Fruit fly (Drosophila melanogaster) whole organism, prepupa: ENCODE data around the gene Coq8.

Experiments
- CG10669 ChIP-seq: fragments of 200-800 bp; sonication (Bioruptor generic); optimal IDR thresholded peaks from 3 replicates; lab custom pipeline; 2018; ENCODE audit warnings: missing biosample characterization, mild to moderate bottlenecking, missing genetic modification characterization, moderate library complexity
- CG11294 ChIP-seq: fragments of 200-800 bp; sonication (Bioruptor generic); IDR thresholded peaks from 2 replicates; pipeline ENCODE4 v1.3.6; 2022; ENCODE audit warnings: missing biosample characterization, missing genetic modification characterization
- CG11762 ChIP-seq: fragments of 200-800 bp; sonication (Bioruptor generic); optimal IDR thresholded peaks from 3 replicates; lab custom pipeline; 2016; ENCODE audit warnings: missing biosample characterization, missing genetic modification characterization; ENCODE audit not compliant: insufficient read depth
- CG15336 ChIP-seq: fragments of 200-800 bp; sonication (Bioruptor generic); IDR thresholded peaks from 2 replicates; pipeline ENCODE4 v1.3.6; 2022; ENCODE audit warnings: missing biosample characterization, missing genetic modification characterization
- CG1621 ChIP-seq: fragments of 200-800 bp; sonication (Bioruptor generic); optimal IDR thresholded peaks from 3 replicates; lab custom pipeline; 2018; ENCODE audit warnings: missing biosample characterization, mild to moderate bottlenecking, missing genetic modification characterization
- CG16779 ChIP-seq: fragments of 200-800 bp; sonication (Bioruptor generic); optimal IDR thresholded peaks from 3 replicates; lab custom pipeline; 2017; ENCODE audit warnings: missing biosample characterization, mild to moderate bottlenecking, missing genetic modification characterization
- CG31627 ChIP-seq: fragments of 200-800 bp; sonication (Bioruptor generic); optimal IDR thresholded peaks from 3 replicates; lab custom pipeline; 2016; ENCODE audit warnings: missing biosample characterization, missing genetic modification characterization
- CG32006 ChIP-seq: fragments of 200-800 bp; sonication (Bioruptor generic); optimal IDR thresholded peaks from 3 replicates; lab custom pipeline; 2017; ENCODE audit warnings: missing biosample characterization, mild to moderate bottlenecking, missing genetic modification characterization
- CG34406 ChIP-seq: fragments of 200-800 bp; sonication (Bioruptor generic); optimal IDR thresholded peaks from 3 replicates; lab custom pipeline; 2016; ENCODE audit warnings: missing biosample characterization, missing genetic modification characterization
- CG3919 ChIP-seq: fragments of 200-800 bp; sonication (Bioruptor generic); optimal IDR thresholded peaks from 3 replicates; lab custom pipeline; 2016; ENCODE audit warnings: missing biosample characterization, missing genetic modification characterization
- CG4318 ChIP-seq: fragments of 200-800 bp; sonication (Bioruptor generic); optimal IDR thresholded peaks from 3 replicates; lab custom pipeline; 2017; ENCODE audit warnings: missing biosample characterization, mild to moderate bottlenecking, missing genetic modification characterization
- CG6163 ChIP-seq: fragments of 200-800 bp; sonication (Bioruptor generic); IDR thresholded peaks from 3 replicates; pipeline ENCODE4 v1.3.6; 2022; ENCODE audit warnings: missing biosample characterization, missing genetic modification characterization
- CG6792 ChIP-seq: fragments of 200-800 bp; sonication (Bioruptor generic); optimal IDR thresholded peaks from 3 replicates; lab custom pipeline; 2016; ENCODE audit warnings: missing biosample characterization, missing genetic modification characterization
- CG6808 ChIP-seq: fragments of 200-800 bp; sonication (Bioruptor generic); optimal IDR thresholded peaks from 3 replicates; lab custom pipeline; 2017; ENCODE audit warnings: missing biosample characterization, missing genetic modification characterization, mild to moderate bottlenecking, moderate library complexity, missing genetic modification reagents
- CG7368 ChIP-seq: fragments of 200-800 bp; sonication (Bioruptor generic); optimal IDR thresholded peaks from 3 replicates; lab custom pipeline; 2016; ENCODE audit warnings: missing biosample characterization, missing genetic modification characterization
- CG8319 ChIP-seq: fragments of 200-800 bp; sonication (Bioruptor generic); optimal IDR thresholded peaks from 3 replicates; lab custom pipeline; 2016; ENCODE audit warnings: missing biosample characterization, missing genetic modification characterization
- CG8632 ChIP-seq: fragments of 200-800 bp; sonication (Bioruptor generic); optimal IDR thresholded peaks from 3 replicates; lab custom pipeline; 2016; ENCODE audit warnings: missing biosample characterization, missing genetic modification characterization
- CG9139 ChIP-seq: fragments of 200-800 bp; sonication (Bioruptor generic); optimal IDR thresholded peaks from 3 replicates; lab custom pipeline; 2017; ENCODE audit warnings: missing biosample characterization, mild to moderate bottlenecking, missing genetic modification characterization
- Eip78C ChIP-seq: fragments of 200-800 bp; sonication (Bioruptor generic); peaks from one replicate; lab custom pipeline; 2016; ENCODE audit warnings: missing biosample characterization, missing genetic modification characterization
- Eip93F ChIP-seq: fragments of 200-800 bp; sonication (Bioruptor generic); optimal IDR thresholded peaks from 2 replicates; lab custom pipeline; 2016; ENCODE audit warnings: missing biosample characterization, mild to moderate bottlenecking, missing genetic modification characterization
- Gug ChIP-seq: fragments of 200-800 bp; sonication (Bioruptor generic); IDR thresholded peaks from 2 replicates; pipeline ENCODE4 v1.3.6; 2022; ENCODE audit warnings: missing biosample characterization, missing genetic modification characterization
- Hr39 ChIP-seq: fragments of 200-800 bp; sonication (Bioruptor generic); optimal IDR thresholded peaks from 2 replicates; lab custom pipeline; 2016; ENCODE audit warnings: missing biosample characterization, missing genetic modification characterization
- Lpt ChIP-seq: fragments of 200-800 bp; sonication (Bioruptor generic); optimal IDR thresholded peaks from 3 replicates; lab custom pipeline; 2016; ENCODE audit warnings: missing biosample characterization, missing genetic modification characterization
- Met ChIP-seq: fragments of 200-800 bp; sonication (Bioruptor generic); optimal IDR thresholded peaks from 3 replicates; lab custom pipeline; 2016; ENCODE audit warnings: missing biosample characterization, missing genetic modification characterization
- OdsH ChIP-seq: fragments of 200-800 bp; sonication (Bioruptor generic); optimal IDR thresholded peaks from 3 replicates; lab custom pipeline; 2016; ENCODE audit warnings: missing biosample characterization, missing genetic modification characterization
- Sox102F ChIP-seq: fragments of 200-800 bp; sonication (Bioruptor generic); optimal IDR thresholded peaks from 2 replicates; lab custom pipeline; 2016; ENCODE audit warnings: missing biosample characterization, mild to moderate bottlenecking, missing genetic modification characterization
- Sox14 ChIP-seq: fragments of 200-800 bp; sonication (Bioruptor generic); optimal IDR thresholded peaks from 3 replicates; lab custom pipeline; 2016; ENCODE audit warnings: missing biosample characterization, missing genetic modification characterization
- Sox15 ChIP-seq: fragments of 200-800 bp; sonication (Bioruptor generic); optimal IDR thresholded peaks from 3 replicates; lab custom pipeline; 2016; ENCODE audit warnings: missing biosample characterization, missing genetic modification characterization
- achi ChIP-seq: fragments of 200-800 bp; sonication (Bioruptor generic); optimal IDR thresholded peaks from 3 replicates; lab custom pipeline; 2016; ENCODE audit warnings: missing biosample characterization, missing genetic modification characterization
- cyc ChIP-seq: fragments of 200-800 bp; sonication (Bioruptor generic); optimal IDR thresholded peaks from 3 replicates; lab custom pipeline; 2016; ENCODE audit warnings: missing biosample characterization, missing genetic modification characterization
- dac ChIP-seq: fragments of 200-800 bp; sonication (Bioruptor generic); optimal IDR thresholded peaks from 2 replicates; lab custom pipeline; 2017; ENCODE audit warnings: missing biosample characterization, mild to moderate bottlenecking, missing genetic modification characterization
- eg ChIP-seq: fragments of 200-800 bp; sonication (Bioruptor generic); IDR thresholded peaks from 3 replicates; pipeline ENCODE4 v1.3.6; 2022; ENCODE audit warnings: missing biosample characterization, missing genetic modification characterization
- esn ChIP-seq: fragments of 200-800 bp; sonication (Bioruptor generic); optimal IDR thresholded peaks from 2 replicates; lab custom pipeline; 2016; ENCODE audit warnings: missing biosample characterization, mild to moderate bottlenecking, missing genetic modification characterization, moderate library complexity
- fd59A ChIP-seq: fragments of 200-800 bp; sonication (Bioruptor generic); optimal IDR thresholded peaks from 2 replicates; lab custom pipeline; 2017; ENCODE audit warnings: missing biosample characterization, mild to moderate bottlenecking, missing genetic modification characterization, missing genetic modification reagents
- fd85E ChIP-seq: fragments of 200-800 bp; sonication (Bioruptor generic); optimal IDR thresholded peaks from 3 replicates; lab custom pipeline; 2016; ENCODE audit warnings: missing biosample characterization, missing genetic modification characterization
- fkh ChIP-seq: fragments of 200-800 bp; sonication (Bioruptor generic); optimal IDR thresholded peaks from 3 replicates; lab custom pipeline; 2017; ENCODE audit warnings: missing biosample characterization, mild to moderate bottlenecking, missing genetic modification characterization, moderate library complexity
- lz ChIP-seq: fragments of 200-800 bp; sonication (Bioruptor generic); optimal IDR thresholded peaks from 3 replicates; lab custom pipeline; 2016; ENCODE audit warnings: missing biosample characterization, missing genetic modification characterization
- net ChIP-seq: fragments of 200-800 bp; sonication (Bioruptor generic); optimal IDR thresholded peaks from 3 replicates; lab custom pipeline; 2016; ENCODE audit warnings: missing biosample characterization, missing genetic modification characterization
- pdm3 ChIP-seq: fragments of 200-800 bp; sonication (Bioruptor generic); optimal IDR thresholded peaks from 3 replicates; lab custom pipeline; 2016; ENCODE audit warnings: missing biosample characterization, missing genetic modification characterization
- salr ChIP-seq, 2 experiments: fragments of 200-800 bp; sonication (Bioruptor generic); optimal IDR thresholded peaks; 3 replicates each; lab custom pipeline; 2016 to 2018; ENCODE audit warnings: missing biosample characterization in 2 of 2, missing genetic modification characterization in 2 of 2, mild to moderate bottlenecking in 1 of 2
- spab ChIP-seq: fragments of 200-800 bp; sonication (Bioruptor generic); optimal IDR thresholded peaks from 2 replicates; lab custom pipeline; 2017; ENCODE audit warnings: missing biosample characterization, mild to moderate bottlenecking, missing genetic modification characterization, missing genetic modification reagents
- ss ChIP-seq, 2 experiments: fragments of 200-800 bp; sonication (Bioruptor generic); optimal IDR thresholded peaks; 2 replicates in 1 of 2; 3 replicates in 1 of 2; lab custom pipeline; 2017 to 2018; ENCODE audit warnings: mild to moderate bottlenecking in 2 of 2, missing biosample characterization in 2 of 2, missing genetic modification characterization in 2 of 2, moderate library complexity in 1 of 2
- topi ChIP-seq: fragments of 200-800 bp; sonication (Bioruptor generic); optimal IDR thresholded peaks from 3 replicates; lab custom pipeline; 2016; ENCODE audit warnings: missing biosample characterization, missing genetic modification characterization
- vri ChIP-seq: fragments of 200-800 bp; sonication (Bioruptor generic); optimal IDR thresholded peaks from 3 replicates; lab custom pipeline; 2016; ENCODE audit warnings: missing biosample characterization, mild to moderate bottlenecking, missing genetic modification characterization

Coq8 gene

DNA sequence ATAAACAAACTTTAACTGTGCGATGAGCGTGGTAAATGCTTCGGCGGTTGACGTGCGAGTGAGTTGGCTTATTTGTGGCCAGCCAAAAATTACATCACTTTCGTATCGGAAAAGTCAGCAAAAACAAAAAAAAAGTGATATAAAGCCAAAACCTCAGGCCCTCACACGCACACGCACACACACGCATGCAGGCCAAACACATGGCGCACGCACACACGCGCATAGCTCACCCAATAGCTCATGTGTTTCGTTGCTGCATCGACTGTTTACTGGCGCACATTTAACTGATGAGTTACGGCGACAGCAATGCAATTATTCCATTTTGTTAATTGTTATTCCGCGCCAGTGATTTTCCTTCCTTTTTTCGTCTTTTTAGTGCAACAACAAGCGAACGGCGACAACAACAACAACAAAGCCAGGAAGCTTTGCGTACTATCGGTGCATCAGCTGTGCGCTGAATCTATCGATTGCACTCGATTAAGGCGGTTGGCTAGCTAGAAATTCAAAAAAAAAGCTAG lies 2.2 kb upstream of the Coq8 start, which contains the start of gene Flad1 (continued):
- TF ChIP-seq topi = no peak
- peak; percentile 12 to 30 for TF ChIP-seq ss (GFP tag; optimal IDR thresholded peaks at IDR 0.05; lab: Kevin White, UChicago)
- no peak for TF ChIP-seq CG4318 (GFP tag; lab: Kevin White, UChicago)
- no peak for TF ChIP-seq Eip93F (GFP tag; lab: Kevin White, UChicago)
- TF ChIP-seq fkh = peak; percentile 69
- no peak for TF ChIP-seq CG10669 (GFP tag; lab: Kevin White, UChicago)
- 0 out of 3 replicates have a peak, but pooled peaks have one; percentile 10 for TF ChIP-seq eg
- no peak for TF ChIP-seq OdsH (GFP tag; lab: Kevin White, UChicago)
- no peak for TF ChIP-seq CG11762 (GFP tag; lab: Kevin White, UChicago)
- TF ChIP-seq CG31627 (GFP tag; lab: Kevin White, UChicago) = no peak
- peak; percentile 29 for TF ChIP-seq Eip78C (GFP tag; lab: Kevin White, UChicago)
- TF ChIP-seq Sox14 (GFP tag; lab: Kevin White, UChicago) = no peak
- TF ChIP-seq pdm3 (GFP tag; lab: Kevin White, UChicago) = no peak
- no peak; the same call in 2 of the 3 replicates for TF ChIP-seq CG6163
- TF ChIP-seq Sox15 = no peak
- no peak for TF ChIP-seq CG32006 (GFP tag; lab: Kevin White, UChicago)
- no peak for TF ChIP-seq CG6792 (GFP tag; lab: Kevin White, UChicago)
- TF ChIP-seq spab = no peak
- TF ChIP-seq salr (GFP tag; optimal IDR thresholded peaks at IDR 0.05; lab: Kevin White, UChicago) = no peak

DNA sequence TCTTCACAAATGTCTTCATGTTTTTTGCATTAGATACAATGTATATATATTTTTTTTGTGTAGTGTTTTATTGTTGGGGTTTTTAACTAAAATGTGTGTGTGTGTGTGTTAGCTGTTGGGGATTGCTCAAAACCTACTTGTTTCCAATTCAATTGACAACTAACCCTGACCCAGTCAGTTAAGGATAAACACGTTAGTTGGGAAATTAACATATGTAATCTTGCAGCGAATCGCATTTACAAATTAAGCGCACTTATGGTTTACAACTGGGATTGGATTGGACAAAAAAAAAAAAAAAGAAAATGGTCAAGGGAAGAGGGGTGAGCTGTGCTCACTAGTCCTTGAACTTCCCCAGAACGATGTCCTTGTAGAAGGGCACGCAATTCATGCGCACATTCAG lies 2.3 kb downstream of the Coq8 start, which contains the start of gene CG32650:
Gene CG32650, minus strand, starts transcription at position 101 of the 400 bp plus-strand sequence.
- TF ChIP-seq CG6792 (GFP tag; lab: Kevin White, UChicago) (no peak), dac (GFP tag; lab: Kevin White, UChicago) (no peak), CG15336 (no peak), achi (no peak), CG8319 (GFP tag; lab: Kevin White, UChicago) (no peak), CG6163 (no peak), CG1621 (tag; lab: Kevin White, UChicago) (no peak), CG3919 (GFP tag; lab: Kevin White, UChicago) (no peak), fd85E (GFP tag; lab: Kevin White, UChicago) (no peak), CG31627 (GFP tag; lab: Kevin White, UChicago) (no peak), OdsH (GFP tag; lab: Kevin White, UChicago) (no peak), Gug (GFP tag; lab: Robert Waterston, UW) (no peak), Eip78C (GFP tag; lab: Kevin White, UChicago) (no peak), fkh (no peak), CG7368 (no peak), Sox15 (no peak), Lpt (no peak), CG11762 (GFP tag; lab: Kevin White, UChicago) (no peak)

dm6 chrX:12897150-12897549 lies 3.8 kb downstream of the Coq8 start, which contains the start of gene Pde9:
Gene Pde9, minus strand, starts transcription at chrX:12897327.
- TF ChIP-seq CG34406 (GFP tag; lab: Kevin White, UChicago) (no peak), CG10669 (GFP tag; lab: Kevin White, UChicago) (no peak), CG1621 (tag; lab: Kevin White, UChicago) (peak; percentile 29), eg (0 out of 3 replicates have a peak, but pooled peaks have one; percentile 29), vri (GFP tag; lab: Kevin White, UChicago) (no peak), Eip78C (GFP tag; lab: Kevin White, UChicago) (peak; percentile 60), fd59A (no peak), CG6808 (GFP tag; lab: Kevin White, UChicago) (peak; percentile 11), CG16779 (tag; lab: Kevin White, UChicago) (no peak), esn (peak; percentile 1)
- TF ChIP-seq, all 60 proteins: peak for 5

DNA sequence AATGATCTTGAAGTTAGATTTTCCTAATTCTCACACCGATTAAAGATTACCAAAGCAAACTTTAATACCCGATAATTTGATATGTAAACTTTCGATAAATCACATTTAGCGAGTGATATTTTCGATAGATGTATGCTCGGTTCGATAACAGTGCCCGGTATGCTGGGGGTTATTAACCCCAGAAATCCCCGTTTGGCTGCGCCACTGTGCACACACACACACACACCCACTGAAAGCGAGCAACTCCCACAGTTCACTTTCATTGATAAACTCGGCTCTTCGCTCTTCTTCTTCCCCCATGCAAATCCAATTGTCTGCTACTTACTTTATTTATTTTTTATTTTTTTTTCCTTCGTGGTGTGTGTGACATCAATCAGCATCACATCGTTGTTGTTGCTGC lies 4.5 kb downstream of the Coq8 start:
- TF ChIP-seq topi (no peak), esn (peak; percentile 23), CG9139 (GFP tag; lab: Kevin White, UChicago) (no peak), Gug (GFP tag; lab: Robert Waterston, UW) (peak; percentile 31), CG6792 (GFP tag; lab: Kevin White, UChicago) (no peak), Met (GFP tag; lab: Kevin White, UChicago) (peak; percentile 36), Lpt (no peak), Sox102F (GFP tag; lab: Kevin White, UChicago) (no peak), net (no peak), cyc (no peak), CG11294 (GFP tag; lab: Robert Waterston, UW) (no peak), dac (GFP tag; lab: Kevin White, UChicago) (no peak), CG4318 (GFP tag; lab: Kevin White, UChicago) (no peak), CG8632 (GFP tag; lab: Kevin White, UChicago) (no peak), CG6163 (peak; percentile 59; the same call in 2 of the 3 replicates), Hr39 (GFP tag; lab: Kevin White, UChicago) (peak; percentile 23), lz (GFP tag; lab: Kevin White, UChicago) (no peak), CG3919 (GFP tag; lab: Kevin White, UChicago) (no peak), Eip93F (GFP tag; lab: Kevin White, UChicago) (no peak)
